Worm (Caenorhabditis elegans) whole organism, L1 larva: ENCODE measurements around the gene C49H3.6.
A peak's percentile ranks its signal among the peaks of the same experiment; 100 is the strongest.

Source experiments
- C04F5.9 ChIP-seq: sonication (generic microtip); optimal IDR thresholded peaks from 2 replicates; lab custom pipeline; 2016; ENCODE audit warnings: missing genetic modification characterization, missing compliant biosample characterization
- F16B12.6 ChIP-seq: fragments of 150-350 bp; optimal IDR thresholded peaks from 2 replicates; lab custom pipeline; 2014; ENCODE audit warnings: missing biosample characterization, missing genetic modification characterization
- aha-1 ChIP-seq: fragments of 150-350 bp; optimal IDR thresholded peaks from 2 replicates; lab custom pipeline; 2014; ENCODE audit warnings: missing biosample characterization, missing genetic modification characterization
- alr-1 ChIP-seq: fragments of 200-800 bp; sonication (Bioruptor generic); optimal IDR thresholded peaks from 2 replicates; lab custom pipeline; 2018; ENCODE audit warnings: borderline replicate concordance, mild to moderate bottlenecking, missing genetic modification characterization, missing compliant biosample characterization
- aly-2 ChIP-seq: fragments of 150-350 bp; optimal IDR thresholded peaks from 2 replicates; lab custom pipeline; 2014; ENCODE audit warnings: missing biosample characterization, missing genetic modification characterization
- ama-1 ChIP-seq: fragments of 150-350 bp; optimal IDR thresholded peaks from 2 replicates; lab custom pipeline; 2014
- blmp-1 ChIP-seq: fragments of 150-350 bp; optimal IDR thresholded peaks from 2 replicates; lab custom pipeline; 2014; ENCODE audit warnings: missing biosample characterization, missing genetic modification characterization
- ceh-8 ChIP-seq: fragments of 200-800 bp; sonication (Bioruptor generic); optimal IDR thresholded peaks from 2 replicates; lab custom pipeline; 2018; ENCODE audit warnings: mild to moderate bottlenecking, missing genetic modification characterization, moderate library complexity, missing compliant biosample characterization
- ceh-82 ChIP-seq, 3 experiments: fragments of 150-350 bp in 1 of 3; sonication (generic microtip) in 2 of 3; optimal IDR thresholded peaks; 2 replicates each; lab custom pipeline; 2014 to 2017; ENCODE audit warnings: missing biosample characterization in 3 of 3, missing genetic modification characterization in 3 of 3
- ces-1 ChIP-seq: fragments of 150-350 bp; optimal IDR thresholded peaks from 2 replicates; lab custom pipeline; 2014; ENCODE audit warnings: missing biosample characterization, missing genetic modification reagents, missing genetic modification characterization
- dpl-1 ChIP-seq, 3 experiments: fragments of 150-350 bp in 2 of 3; sonication (generic microtip) in 1 of 3; optimal IDR thresholded peaks; 2 replicates each; lab custom pipeline; 2014 to 2017; ENCODE audit warnings: missing biosample characterization in 3 of 3, missing genetic modification characterization in 3 of 3, missing genetic modification reagents in 3 of 3
- efl-1 ChIP-seq, 4 experiments: fragments of 150-350 bp; optimal IDR thresholded peaks in 3 of 4; peaks in 1 of 4; 1 replicate in 1 of 4; 2 replicates in 3 of 4; lab custom pipeline; 2014; ENCODE audit warnings: missing biosample characterization in 2 of 4, missing genetic modification characterization in 2 of 4, missing genetic modification reagents in 2 of 4
- egl-13 ChIP-seq: sonication (generic microtip); optimal IDR thresholded peaks from 2 replicates; lab custom pipeline; 2016; ENCODE audit warnings: missing genotype, missing genetic modification reagents, missing genetic modification characterization, missing compliant biosample characterization
- egl-27 ChIP-seq, 2 experiments: fragments of 150-350 bp in 1 of 2; sonication (generic microtip); optimal IDR thresholded peaks; 3 replicates each; lab custom pipeline; 2017 to 2018; ENCODE audit warnings: missing biosample characterization in 2 of 2, missing genetic modification characterization in 2 of 2, missing genetic modification reagents in 2 of 2
- elt-3 ChIP-seq, 6 experiments: fragments of 150-350 bp in 1 of 6; sonication (generic microtip); optimal IDR thresholded peaks; 2 replicates each; lab custom pipeline; 2017 to 2018; ENCODE audit warnings: missing biosample characterization in 6 of 6, missing genetic modification characterization in 6 of 6, inconsistent platforms in 1 of 6
- ets-5 ChIP-seq: fragments of 200-800 bp; sonication (Bioruptor generic); IDR thresholded peaks from 2 replicates; pipeline ENCODE4 v1.3.6; 2022; ENCODE audit warnings: missing genetic modification characterization, missing compliant biosample characterization
- fkh-10 ChIP-seq: sonication (generic microtip); optimal IDR thresholded peaks from 2 replicates; lab custom pipeline; 2017; ENCODE audit warnings: missing biosample characterization, missing genetic modification reagents, missing genetic modification characterization
- fkh-4 ChIP-seq: sonication (generic microtip); optimal IDR thresholded peaks from 2 replicates; lab custom pipeline; 2016; ENCODE audit warnings: missing compliant biosample characterization, missing genetic modification characterization, borderline replicate concordance
- fkh-8 ChIP-seq: sonication (generic microtip); optimal IDR thresholded peaks from 2 replicates; lab custom pipeline; 2016; ENCODE audit warnings: mild to moderate bottlenecking, missing genetic modification characterization, missing compliant biosample characterization
- fos-1 ChIP-seq: fragments of 150-350 bp; optimal IDR thresholded peaks from 2 replicates; lab custom pipeline; 2014; ENCODE audit warnings: missing biosample characterization, missing genetic modification characterization
- grh-1 ChIP-seq: fragments of 200-800 bp; sonication (Bioruptor generic); IDR thresholded peaks from 2 replicates; pipeline ENCODE4 v1.3.6; 2022; ENCODE audit warnings: missing genetic modification reagents, missing genetic modification characterization, missing compliant biosample characterization
- isw-1 ChIP-seq: fragments of 200-800 bp; sonication (Bioruptor generic); IDR thresholded peaks from 2 replicates; pipeline ENCODE4 v1.3.6; 2022; ENCODE audit warnings: missing genetic modification characterization, missing compliant biosample characterization
- jun-1 ChIP-seq: fragments of 150-350 bp; optimal IDR thresholded peaks from 2 replicates; lab custom pipeline; 2014; ENCODE audit warnings: missing biosample characterization, missing genetic modification reagents, missing genetic modification characterization
- lin-13 ChIP-seq: fragments of 150-350 bp; optimal IDR thresholded peaks from 2 replicates; lab custom pipeline; 2014; ENCODE audit warnings: missing biosample characterization, missing genetic modification reagents, missing genetic modification characterization
- lin-14 ChIP-seq: fragments of 200-800 bp; sonication (Bioruptor generic); optimal IDR thresholded peaks from 2 replicates; lab custom pipeline; 2018; ENCODE audit warnings: mild to moderate bottlenecking, missing genetic modification characterization, moderate library complexity, missing compliant biosample characterization
- lin-35 ChIP-seq, 2 experiments: fragments of 150-350 bp; optimal IDR thresholded peaks; 2 replicates each; lab custom pipeline; 2014; ENCODE audit warnings: missing biosample characterization in 2 of 2, missing genetic modification characterization in 2 of 2, missing genetic modification reagents in 2 of 2
- lin-39 ChIP-seq: fragments of 150-350 bp; optimal IDR thresholded peaks from 2 replicates; lab custom pipeline; 2014; ENCODE audit warnings: missing biosample characterization, missing genetic modification reagents, missing genetic modification characterization
- lir-3 ChIP-seq: sonication (generic microtip); optimal IDR thresholded peaks from 2 replicates; lab custom pipeline; 2016; ENCODE audit warnings: mild to moderate bottlenecking, missing genetic modification characterization, moderate library complexity, missing compliant biosample characterization; ENCODE audit not compliant: poor library complexity
- lsy-2 ChIP-seq, 2 experiments: fragments of 150-350 bp; optimal IDR thresholded peaks; 2 replicates each; lab custom pipeline; 2014; ENCODE audit warnings: missing biosample characterization in 2 of 2, missing genetic modification characterization in 2 of 2
- mab-9 ChIP-seq: fragments of 200-800 bp; sonication (Bioruptor generic); IDR thresholded peaks from 2 replicates; pipeline ENCODE4 v1.3.6; 2022; ENCODE audit warnings: missing genetic modification reagents, missing genetic modification characterization, missing compliant biosample characterization
- mdl-1 ChIP-seq, 2 experiments: fragments of 150-350 bp; optimal IDR thresholded peaks; 2 replicates each; lab custom pipeline; 2014 to 2017; ENCODE audit warnings: missing biosample characterization in 2 of 2, missing genetic modification characterization in 2 of 2, inconsistent platforms in 1 of 2
- mef-2 ChIP-seq: fragments of 150-350 bp; optimal IDR thresholded peaks from 2 replicates; lab custom pipeline; 2014; ENCODE audit warnings: missing biosample characterization, missing genetic modification characterization
- mep-1 ChIP-seq: fragments of 150-350 bp; optimal IDR thresholded peaks from 2 replicates; lab custom pipeline; 2014; ENCODE audit warnings: missing biosample characterization, missing genetic modification characterization
- nhr-11 ChIP-seq: fragments of 150-350 bp; optimal IDR thresholded peaks from 2 replicates; lab custom pipeline; 2014; ENCODE audit warnings: missing biosample characterization, missing genetic modification characterization
- nhr-12 ChIP-seq: sonication (generic microtip); optimal IDR thresholded peaks from 2 replicates; lab custom pipeline; 2017; ENCODE audit warnings: missing biosample characterization, missing genetic modification characterization
- nhr-20 ChIP-seq: sonication (generic microtip); optimal IDR thresholded peaks from 2 replicates; lab custom pipeline; 2016; ENCODE audit warnings: mild to moderate bottlenecking, missing genetic modification characterization, missing compliant biosample characterization
- nhr-237 ChIP-seq: fragments of 150-350 bp; optimal IDR thresholded peaks from 2 replicates; lab custom pipeline; 2014; ENCODE audit warnings: missing biosample characterization, missing genetic modification characterization
- nhr-71 ChIP-seq: sonication (generic microtip); optimal IDR thresholded peaks from 2 replicates; lab custom pipeline; 2016; ENCODE audit warnings: mild to moderate bottlenecking, missing genetic modification characterization, moderate library complexity, missing compliant biosample characterization
- nhr-77 ChIP-seq: fragments of 150-350 bp; optimal IDR thresholded peaks from 2 replicates; lab custom pipeline; 2014; ENCODE audit warnings: missing biosample characterization, missing genetic modification characterization
- nhr-85 ChIP-seq: sonication (generic microtip); peaks from one replicate; lab custom pipeline; 2016; ENCODE audit warnings: missing genetic modification characterization, inconsistent platforms, missing compliant biosample characterization
- nhr-90 ChIP-seq: sonication (generic microtip); optimal IDR thresholded peaks from 2 replicates; lab custom pipeline; 2016; ENCODE audit warnings: mild to moderate bottlenecking, missing genetic modification characterization, missing compliant biosample characterization; ENCODE audit not compliant: poor library complexity
- pag-3 ChIP-seq: sonication (generic microtip); optimal IDR thresholded peaks from 2 replicates; lab custom pipeline; 2017; ENCODE audit warnings: missing genetic modification characterization, mild to moderate bottlenecking, missing compliant biosample characterization, antibody characterized with exemption, borderline replicate concordance; ENCODE audit not compliant: insufficient read depth
- pax-3 ChIP-seq: fragments of 200-800 bp; sonication (Bioruptor generic); optimal IDR thresholded peaks from 2 replicates; lab custom pipeline; 2018; ENCODE audit warnings: mild to moderate bottlenecking, missing genetic modification characterization, moderate library complexity, missing compliant biosample characterization
- pqm-1 ChIP-seq: sonication (generic microtip); optimal IDR thresholded peaks from 3 replicates; lab custom pipeline; 2017; ENCODE audit warnings: missing biosample characterization, missing genetic modification characterization
- sox-4 ChIP-seq: sonication (generic microtip); optimal IDR thresholded peaks from 2 replicates; lab custom pipeline; 2016; ENCODE audit warnings: missing genetic modification characterization, missing compliant biosample characterization
- sptf-1 ChIP-seq: fragments of 150-350 bp; optimal IDR thresholded peaks from 2 replicates; lab custom pipeline; 2014; ENCODE audit warnings: missing biosample characterization, missing genetic modification characterization
- sup-37 ChIP-seq: fragments of 200-800 bp; sonication (Bioruptor generic); optimal IDR thresholded peaks from 2 replicates; lab custom pipeline; 2018; ENCODE audit warnings: mild to moderate bottlenecking, missing genetic modification characterization, missing compliant biosample characterization
- swsn-7 ChIP-seq: sonication (generic microtip); optimal IDR thresholded peaks from 2 replicates; lab custom pipeline; 2016; ENCODE audit warnings: missing genetic modification characterization, missing compliant biosample characterization
- tbx-2 ChIP-seq: sonication (generic microtip); optimal IDR thresholded peaks from 2 replicates; lab custom pipeline; 2016; ENCODE audit warnings: missing genetic modification characterization, missing compliant biosample characterization
- unc-130 ChIP-seq: fragments of 150-350 bp; optimal IDR thresholded peaks from 2 replicates; lab custom pipeline; 2017; ENCODE audit warnings: missing biosample characterization, missing genetic modification characterization, inconsistent platforms
- unc-30 ChIP-seq: sonication (generic microtip); optimal IDR thresholded peaks from 2 replicates; lab custom pipeline; 2017; ENCODE audit warnings: missing biosample characterization, missing genetic modification characterization
- unc-62 ChIP-seq: fragments of 150-350 bp; optimal IDR thresholded peaks from 2 replicates; lab custom pipeline; 2014; ENCODE audit warnings: missing biosample characterization, missing genetic modification reagents, missing genetic modification characterization
- xbp-1 ChIP-seq: sonication (generic microtip); optimal IDR thresholded peaks from 2 replicates; lab custom pipeline; 2016; ENCODE audit warnings: missing genetic modification characterization, missing compliant biosample characterization

C49H3.6 gene

DNA sequence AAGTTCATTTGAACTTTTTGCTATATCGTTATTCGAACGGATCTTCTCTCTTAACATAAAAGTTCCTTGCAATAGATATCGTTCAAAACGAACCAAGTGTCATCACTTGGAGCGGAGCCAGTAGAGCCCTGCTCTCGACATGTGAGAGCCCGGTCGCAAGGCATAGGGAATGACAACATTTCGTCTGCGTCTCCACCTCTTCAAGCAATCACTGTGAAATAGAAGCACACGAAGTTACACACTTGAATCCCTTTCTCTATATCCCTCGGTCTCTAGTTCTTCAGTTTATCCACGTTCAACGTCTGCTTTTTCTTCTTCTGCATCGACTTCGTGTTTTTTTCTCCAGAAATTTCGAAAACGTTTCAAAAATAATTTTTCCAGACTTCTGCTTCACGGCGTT is at the start of gene C49H3.6:
Gene C49H3.6, plus strand, starts transcription at position 380 of the 400 bp plus-strand sequence.
- TF ChIP-seq pqm-1 (tag; lab: Kevin White, UChicago) = no peak
- TF ChIP-seq unc-62 = no peak
- TF ChIP-seq fkh-8 (tag; lab: Kevin White, UChicago) = peak; percentile 43
- no peak for TF ChIP-seq unc-30 (tag; lab: Kevin White, UChicago)
- peak in 1 of 2 experiments; percentile 21 for TF ChIP-seq mdl-1 (tag; optimal IDR thresholded peaks at IDR 0.05; lab: Kevin White, UChicago)
- TF ChIP-seq jun-1 (tag; lab: Kevin White, UChicago) = no peak
- peak; percentile 3 for TF ChIP-seq lir-3 (tag; lab: Kevin White, UChicago)
- TF ChIP-seq F16B12.6 = peak; percentile 13
- no peak for TF ChIP-seq lin-13 (GFP tag; lab: Kevin White, UChicago)
- TF ChIP-seq nhr-12 (tag; lab: Kevin White, UChicago) = no peak
- TF ChIP-seq mef-2 (tag; lab: Kevin White, UChicago) = no peak
- peak; percentile 55 for TF ChIP-seq nhr-71 (tag; lab: Kevin White, UChicago)
- TF ChIP-seq sup-37 = no peak
- peak; percentile 18; the same call in 1 of the 2 replicates for TF ChIP-seq isw-1 (GFP tag; lab: Robert Waterston, UW)
- no peak for TF ChIP-seq nhr-90
- TF ChIP-seq grh-1 (GFP tag; lab: Robert Waterston, UW) = no peak
- peak; percentile 79 for TF ChIP-seq lin-14 (GFP tag; lab: Kevin White, UChicago)
- no peak for TF ChIP-seq fkh-4 (tag; lab: Kevin White, UChicago)
- TF ChIP-seq efl-1 (optimal IDR thresholded peaks at IDR 0.05; lab: Kevin White, UChicago) = peak; percentile 24 to 26
- TF ChIP-seq efl-1 (GFP tag; optimal IDR thresholded peaks at IDR 0.05 in 1 of 2; lab: Kevin White, UChicago) = no peak
- TF ChIP-seq alr-1 (tag; lab: Kevin White, UChicago) = no peak
- TF ChIP-seq sox-4 = no peak
- TF ChIP-seq tbx-2 (tag; lab: Kevin White, UChicago) = peak; percentile 6
- peak; percentile 40 for TF ChIP-seq swsn-7 (tag; lab: Kevin White, UChicago)
- no peak for TF ChIP-seq aly-2 (tag; lab: Kevin White, UChicago)
- TF ChIP-seq C04F5.9 (tag; lab: Kevin White, UChicago) = no peak
- no peak for TF ChIP-seq nhr-237 (tag; lab: Kevin White, UChicago)
- peak; percentile 5 for TF ChIP-seq xbp-1 (tag; lab: Kevin White, UChicago)
- TF ChIP-seq fos-1 (tag; lab: Kevin White, UChicago) = no peak
- TF ChIP-seq ets-5 (GFP tag; lab: Robert Waterston, UW) = no peak
- peak in 1 of 3 experiments; percentile 39 for TF ChIP-seq ceh-82 (tag; optimal IDR thresholded peaks at IDR 0.05; lab: Kevin White, UChicago)
- no peak for TF ChIP-seq sptf-1 (tag; lab: Kevin White, UChicago)
- TF ChIP-seq dpl-1 (GFP tag; optimal IDR thresholded peaks at IDR 0.05; lab: Kevin White, UChicago) = peak in 1 of 3 experiments; percentile 18
- TF ChIP-seq egl-13 = no peak
- TF ChIP-seq blmp-1 (tag; lab: Kevin White, UChicago) = no peak
- peak; percentile 38 for TF ChIP-seq mep-1 (tag; lab: Kevin White, UChicago)
- no peak for TF ChIP-seq nhr-11
- no peak for TF ChIP-seq ama-1 (lab: Kevin White, UChicago)
- peak; percentile 2 for TF ChIP-seq fkh-10
- TF ChIP-seq nhr-77 (tag; lab: Kevin White, UChicago) = no peak
- no peak for TF ChIP-seq lin-39 (tag; lab: Kevin White, UChicago)
- TF ChIP-seq elt-3 (tag; optimal IDR thresholded peaks at IDR 0.05; lab: Kevin White, UChicago) = no peak
- TF ChIP-seq mab-9 (GFP tag; lab: Robert Waterston, UW) = no peak
- TF ChIP-seq pag-3 = no peak
- peak in 1 of 2 experiments; percentile 29 for TF ChIP-seq lin-35 (GFP tag; optimal IDR thresholded peaks at IDR 0.05; lab: Kevin White, UChicago)
- no peak for TF ChIP-seq nhr-85
- TF ChIP-seq ces-1 (GFP tag; lab: Kevin White, UChicago) = no peak
- TF ChIP-seq lsy-2 (tag; optimal IDR thresholded peaks at IDR 0.05; lab: Kevin White, UChicago) = peak in 1 of 2 experiments; percentile 72
- TF ChIP-seq unc-130 (tag; lab: Kevin White, UChicago) = no peak
- no peak for TF ChIP-seq egl-27 (tag; optimal IDR thresholded peaks at IDR 0.05; lab: Kevin White, UChicago)
- TF ChIP-seq nhr-20 = peak; percentile 17
- no peak for TF ChIP-seq pax-3 (tag; lab: Kevin White, UChicago)
- TF ChIP-seq ceh-8 = no peak
- TF ChIP-seq aha-1 (tag; lab: Kevin White, UChicago) = no peak
